Worm (Caenorhabditis elegans) whole organism, midembryonic: Measurements from ENCODE around the gene M03E7.2.

Experiments
- cog-1 ChIP-seq: sonication (generic microtip); optimal IDR thresholded peaks from 2 replicates; lab custom pipeline; 2016; ENCODE audit warnings: missing genetic modification characterization, missing compliant biosample characterization
- flt-1 ChIP-seq: fragments of 200-800 bp; sonication (Bioruptor generic); IDR thresholded peaks from 2 replicates; pipeline ENCODE4 v1.3.6; 2022; ENCODE audit warnings: missing genetic modification characterization, missing compliant biosample characterization
- med-1 ChIP-seq: sonication (generic microtip); optimal IDR thresholded peaks from 2 replicates; lab custom pipeline; 2017; ENCODE audit warnings: missing genetic modification characterization, mild to moderate bottlenecking, missing compliant biosample characterization, antibody characterized with exemption, missing genetic modification reagents; ENCODE audit not compliant: insufficient read depth
- ref-1 ChIP-seq: fragments of 200-800 bp; sonication (Bioruptor generic); conservative IDR thresholded peaks from 2 replicates; pipeline ENCODE4 v1.3.6; 2022; ENCODE audit warnings: missing genetic modification reagents, missing genetic modification characterization, missing compliant biosample characterization
- tab-1 ChIP-seq: fragments of 200-800 bp; sonication (Bioruptor generic); IDR thresholded peaks from 2 replicates; pipeline ENCODE4 v1.3.6; 2022; ENCODE audit warnings: missing genetic modification characterization, missing compliant biosample characterization
- ztf-23 ChIP-seq: fragments of 200-800 bp; sonication (Bioruptor generic); IDR thresholded peaks from 2 replicates; pipeline ENCODE4 v1.3.6; 2022; ENCODE audit warnings: missing genetic modification reagents, missing genetic modification characterization, missing compliant biosample characterization

DNA sequence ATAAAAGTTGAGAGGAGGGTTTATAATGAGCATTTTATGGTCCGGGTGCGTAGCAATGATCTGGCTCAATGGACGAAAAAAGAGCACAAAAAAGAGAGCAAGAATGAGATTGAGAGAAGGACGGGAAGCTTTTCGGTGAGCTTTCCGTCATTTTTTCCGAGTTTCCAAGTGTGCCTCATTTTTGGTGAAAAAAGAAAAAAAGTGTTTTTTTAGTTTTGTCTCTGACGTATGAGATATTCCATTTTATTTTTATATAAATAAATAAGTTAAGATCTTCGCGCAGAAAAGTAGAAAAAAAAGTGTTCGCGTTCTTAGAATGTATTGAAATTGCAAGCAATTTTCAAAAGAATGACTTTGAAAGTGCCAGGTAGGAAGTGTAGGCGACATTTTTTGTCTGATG, 2.6 kb downstream of the M03E7.2 start, which contains the start of gene memb-2:
- TF ChIP-seq flt-1 (GFP tag; lab: Robert Waterston, UW) (no peak), med-1 (GFP tag; lab: Kevin White, UChicago) (no peak), cog-1 (tag; lab: Kevin White, UChicago) (no peak), ref-1 (GFP tag; lab: Robert Waterston, UW) (no peak), tab-1 (GFP tag; lab: Robert Waterston, UW) (no peak), ztf-23 (GFP tag; lab: Robert Waterston, UW) (no peak)
